Fruit fly (Drosophila melanogaster) ovary, adult (tissue): ENCODE data around the gene CG6204.

ENCODE experiments used
- CG17801 ChIP-seq: fragments of 200-800 bp; optimal IDR thresholded peaks from 2 replicates; lab custom pipeline; 2019; ENCODE audit warnings: missing biosample characterization, mild to moderate bottlenecking, missing genetic modification characterization, moderate library complexity; ENCODE audit not compliant: partially characterized antibody

The CG6204 gene

DNA sequence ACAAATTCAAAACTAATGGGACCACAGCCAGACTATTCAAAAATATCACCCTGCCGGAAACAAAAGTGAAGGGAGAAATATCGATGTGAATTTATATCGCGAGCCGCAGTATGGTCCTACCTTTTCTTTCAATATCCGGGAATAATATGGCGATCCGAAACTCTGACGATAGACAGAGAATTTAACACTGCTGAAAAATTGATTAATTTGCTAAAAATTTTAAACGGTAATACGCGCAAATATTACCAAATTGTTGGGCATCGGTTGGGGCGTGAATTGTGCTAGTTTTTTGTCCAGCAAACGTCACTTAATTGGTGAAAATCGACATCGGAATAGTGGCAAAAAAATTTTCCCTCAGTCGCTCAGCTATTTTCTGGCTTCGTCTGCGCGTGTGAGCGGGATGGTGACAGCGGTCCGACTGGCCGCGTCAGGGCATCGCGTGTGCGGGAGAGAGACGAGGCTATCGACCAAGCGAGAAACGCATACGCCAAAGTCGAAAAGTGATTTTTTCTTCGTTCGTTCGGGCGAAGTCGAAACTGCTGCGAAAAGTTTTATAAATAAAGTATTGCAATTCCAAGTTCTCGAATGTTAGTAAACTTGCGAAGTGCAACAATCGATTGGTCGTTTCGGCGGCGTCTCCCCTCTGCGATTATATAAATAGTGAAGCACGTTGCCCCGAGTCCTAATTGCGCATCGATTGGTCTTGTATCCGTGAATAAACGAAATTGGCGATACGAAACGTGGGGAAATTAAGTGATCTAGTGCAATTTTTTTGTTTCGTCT, 37.0 kb downstream of the CG6204 start, which contains the start of gene mask:
mask (plus strand) TSS at position 140 of the 783 bp plus-strand sequence.
- peak; percentile 65 for TF ChIP-seq CG17801 (GFP tag; lab: Kevin White, UChicago)

- TF ChIP-seq CG17801 (GFP tag; lab: Kevin White, UChicago), result no peak
Observed at dm6 chr3R:24231206-24231502, 37.5 kb downstream of the CG6204 start.

- no peak for TF ChIP-seq CG17801 (GFP tag; lab: Kevin White, UChicago)
Observed at dm6 chr3R:24231914-24232313, 38.3 kb downstream of the CG6204 start.

DNA sequence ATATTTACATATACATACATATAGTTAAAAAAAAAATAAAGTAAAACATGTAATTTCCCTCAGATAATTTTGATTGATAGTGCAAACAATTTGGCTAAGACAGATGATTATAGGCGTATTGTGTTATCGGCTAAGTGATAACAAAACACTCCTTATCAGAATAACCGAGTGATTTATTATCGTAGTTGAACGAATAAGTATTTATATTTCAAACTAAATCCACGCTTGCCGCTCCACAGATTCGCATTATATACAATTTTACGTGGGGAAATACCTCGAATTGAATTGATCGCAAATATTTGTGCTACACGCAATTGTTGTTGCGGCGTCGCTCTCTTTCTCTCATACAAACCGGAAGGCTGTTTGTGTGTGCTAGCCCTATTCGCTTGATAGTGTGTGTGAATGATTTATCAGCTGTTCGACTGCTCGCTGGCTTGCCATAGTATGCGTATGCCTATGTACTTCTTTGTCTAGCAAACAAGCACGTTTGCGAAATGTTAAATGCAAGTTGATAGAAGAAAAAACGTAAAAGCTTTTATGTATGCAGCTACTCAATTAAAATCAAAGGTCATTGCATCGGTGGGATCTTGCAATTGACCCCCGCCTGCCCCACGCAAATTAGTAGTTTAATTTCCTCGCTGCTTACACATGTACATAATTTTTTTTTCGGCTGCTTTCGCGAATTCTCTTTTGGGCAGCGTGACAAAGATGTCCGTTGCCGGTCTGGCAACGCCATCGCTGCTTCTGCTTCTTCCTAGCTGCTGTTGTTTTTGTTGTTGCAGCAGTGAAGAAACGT, 39.9 kb downstream of the CG6204 start:
- peak; percentile 18 for TF ChIP-seq CG17801 (GFP tag; lab: Kevin White, UChicago)

dm6 chr3R:24234162-24234529, 40.5 kb downstream of the CG6204 start:
- no peak for TF ChIP-seq CG17801 (GFP tag; lab: Kevin White, UChicago)

dm6 chr3R:24234721-24235120, 41.1 kb downstream of the CG6204 start:
- no peak for TF ChIP-seq CG17801 (GFP tag; lab: Kevin White, UChicago)
